Fruit fly (Drosophila melanogaster): Measurements from ENCODE around the gene Sol1.

- TF ChIP-seq usp (GFP tag; optimal IDR thresholded peaks at IDR 0.05) (no peak), psq (optimal IDR thresholded peaks at IDR 0.05) (no peak), CG8478 (optimal IDR thresholded peaks at IDR 0.05) (no peak)
Observed at dm6 chr3R:12363544-12363943, 22.5 kb upstream of the Sol1 start.
